Fruit fly (Drosophila melanogaster) whole organism, embryonic: ENCODE results near the gene CG6983.

Source experiments
- Asciz ChIP-seq: fragments of 200-800 bp; sonication (Bioruptor generic); optimal IDR thresholded peaks from 2 replicates; lab custom pipeline; 2017; ENCODE audit warnings: missing biosample characterization, mild to moderate bottlenecking, missing genetic modification characterization, missing genetic modification reagents
- Atf6 ChIP-seq: fragments of 200-800 bp; sonication (Bioruptor generic); IDR thresholded peaks from 2 replicates; pipeline ENCODE4 v1.3.6; 2022; ENCODE audit warnings: missing biosample characterization, missing genetic modification characterization
- Bgb ChIP-seq: fragments of 200-800 bp; sonication (Bioruptor generic); IDR thresholded peaks from 2 replicates; pipeline ENCODE4 v1.3.6; 2022; ENCODE audit warnings: missing biosample characterization, missing genetic modification characterization; ENCODE audit not compliant: partially characterized antibody
- CG10147 ChIP-seq: fragments of 200-800 bp; sonication (Bioruptor generic); optimal IDR thresholded peaks from 2 replicates; lab custom pipeline; 2019; ENCODE audit warnings: missing biosample characterization, mild to moderate bottlenecking, missing genetic modification characterization, moderate library complexity
- CG10366 ChIP-seq: fragments of 200-800 bp; sonication (Bioruptor generic); IDR thresholded peaks from 2 replicates; pipeline ENCODE4 v1.3.6; 2022; ENCODE audit warnings: missing biosample characterization, missing genetic modification characterization
- CG10543 ChIP-seq: fragments of 200-800 bp; sonication (Bioruptor generic); optimal IDR thresholded peaks from 3 replicates; lab custom pipeline; 2017; ENCODE audit warnings: missing biosample characterization, mild to moderate bottlenecking, missing genetic modification characterization, moderate library complexity
- CG11085 ChIP-seq: fragments of 200-800 bp; sonication (Bioruptor generic); IDR thresholded peaks from 2 replicates; pipeline ENCODE4 v1.3.6; 2022; ENCODE audit warnings: missing biosample characterization, missing genetic modification characterization
- CG11093 ChIP-seq: fragments of 200-800 bp; sonication (Bioruptor generic); IDR thresholded peaks from 3 replicates; pipeline ENCODE4 v1.3.6; 2022; ENCODE audit warnings: missing biosample characterization, missing genetic modification characterization
- CG11247 ChIP-seq: fragments of 200-800 bp; sonication (Bioruptor generic); IDR thresholded peaks from 2 replicates; pipeline ENCODE4 v1.3.6; 2022; ENCODE audit warnings: missing biosample characterization, missing genetic modification characterization
- CG12104 ChIP-seq: fragments of 200-800 bp; sonication (Bioruptor generic); optimal IDR thresholded peaks from 3 replicates; lab custom pipeline; 2016; ENCODE audit warnings: missing biosample characterization, missing genetic modification characterization
- CG13287 ChIP-seq: fragments of 200-800 bp; sonication (Bioruptor generic); IDR thresholded peaks from 2 replicates; pipeline ENCODE4 v1.3.6; 2022; ENCODE audit warnings: missing biosample characterization, missing genetic modification characterization; ENCODE audit not compliant: partially characterized antibody
- CG13894 ChIP-seq: fragments of 200-800 bp; sonication (Bioruptor generic); optimal IDR thresholded peaks from 3 replicates; lab custom pipeline; 2018; ENCODE audit warnings: missing biosample characterization, mild to moderate bottlenecking, missing genetic modification characterization, moderate library complexity
- CG14441 ChIP-seq: fragments of 200-800 bp; sonication (Bioruptor generic); IDR thresholded peaks from 2 replicates; pipeline ENCODE4 v1.3.6; 2022; ENCODE audit warnings: missing biosample characterization, missing genetic modification characterization
- CG14667 ChIP-seq: fragments of 200-800 bp; sonication (Bioruptor generic); IDR thresholded peaks from 2 replicates; pipeline ENCODE4 v1.3.6; 2022; ENCODE audit warnings: missing biosample characterization, missing genetic modification characterization
- CG2199 ChIP-seq: fragments of 200-800 bp; sonication (Bioruptor generic); IDR thresholded peaks from 3 replicates; pipeline ENCODE4 v1.3.6; 2022; ENCODE audit warnings: missing biosample characterization, missing genetic modification characterization
- CG34224 ChIP-seq: fragments of 200-800 bp; sonication (Bioruptor generic); IDR thresholded peaks from 3 replicates; pipeline ENCODE4 v1.3.6; 2022; ENCODE audit warnings: missing biosample characterization, missing genetic modification characterization; ENCODE audit not compliant: partially characterized antibody
- CG4360 ChIP-seq: fragments of 200-800 bp; sonication (Bioruptor generic); IDR thresholded peaks from 2 replicates; pipeline ENCODE4 v1.3.6; 2022; ENCODE audit warnings: missing biosample characterization, missing genetic modification characterization
- CG6254 ChIP-seq: fragments of 200-800 bp; sonication (Bioruptor generic); optimal IDR thresholded peaks from 3 replicates; lab custom pipeline; 2017; ENCODE audit warnings: mild to moderate bottlenecking, missing biosample characterization, missing genetic modification reagents, missing genetic modification characterization
- CG6272 ChIP-seq: fragments of 200-800 bp; sonication (Bioruptor generic); IDR thresholded peaks from 2 replicates; pipeline ENCODE4 v1.3.6; 2022; ENCODE audit warnings: missing biosample characterization, missing genetic modification characterization
- CG6683 ChIP-seq: fragments of 200-800 bp; sonication (Bioruptor generic); optimal IDR thresholded peaks from 2 replicates; lab custom pipeline; 2017; ENCODE audit warnings: missing biosample characterization, mild to moderate bottlenecking, missing genetic modification characterization, missing genetic modification reagents
- CG7987 ChIP-seq: fragments of 200-800 bp; sonication (Bioruptor generic); optimal IDR thresholded peaks from 2 replicates; lab custom pipeline; 2018; ENCODE audit warnings: missing biosample characterization, mild to moderate bottlenecking, missing genetic modification characterization, moderate library complexity
- CG8765 ChIP-seq: fragments of 200-800 bp; sonication (Bioruptor generic); IDR thresholded peaks from 2 replicates; pipeline ENCODE4 v1.3.6; 2022; ENCODE audit warnings: missing biosample characterization, missing genetic modification characterization
- Dad ChIP-seq: fragments of 200-800 bp; sonication (Bioruptor generic); optimal IDR thresholded peaks from 3 replicates; lab custom pipeline; 2016; ENCODE audit warnings: missing biosample characterization, missing genetic modification characterization
- Dip2 ChIP-seq: fragments of 200-800 bp; sonication (Bioruptor generic); IDR thresholded peaks from 2 replicates; pipeline ENCODE4 v1.3.6; 2022; ENCODE audit warnings: missing biosample characterization, missing genetic modification characterization
- Dref ChIP-seq: fragments of 200-800 bp; sonication (Bioruptor generic); IDR thresholded peaks from 2 replicates; pipeline ENCODE4 v1.3.6; 2022; ENCODE audit warnings: missing biosample characterization, missing genetic modification characterization
- E2f1 ChIP-seq: fragments of 200-800 bp; sonication (Bioruptor generic); IDR thresholded peaks from 2 replicates; pipeline ENCODE4 v1.3.6; 2022; ENCODE audit warnings: missing biosample characterization, missing genetic modification characterization
- Ets97D ChIP-seq: fragments of 200-800 bp; sonication (Bioruptor generic); optimal IDR thresholded peaks from 3 replicates; lab custom pipeline; 2016; ENCODE audit warnings: missing biosample characterization, missing genetic modification characterization
- Hey ChIP-seq: fragments of 200-800 bp; sonication (Bioruptor generic); optimal IDR thresholded peaks from 3 replicates; lab custom pipeline; 2018; ENCODE audit warnings: missing biosample characterization, mild to moderate bottlenecking, missing genetic modification characterization
- Lim3 ChIP-seq: fragments of 200-800 bp; sonication (Bioruptor generic); IDR thresholded peaks from 2 replicates; pipeline ENCODE4 v1.3.6; 2022; ENCODE audit warnings: missing biosample characterization, missing genetic modification characterization
- NFAT ChIP-seq: fragments of 200-800 bp; sonication (Bioruptor generic); IDR thresholded peaks from 2 replicates; pipeline ENCODE4 v1.3.6; 2022; ENCODE audit warnings: missing biosample characterization, missing genetic modification characterization
- Nf-YB ChIP-seq: fragments of 200-800 bp; sonication (Bioruptor generic); optimal IDR thresholded peaks from 3 replicates; lab custom pipeline; 2019; ENCODE audit warnings: missing biosample characterization, mild to moderate bottlenecking, missing genetic modification characterization, moderate library complexity
- Optix ChIP-seq: fragments of 200-800 bp; sonication (Bioruptor generic); IDR thresholded peaks from 3 replicates; pipeline ENCODE4 v1.3.6; 2022; ENCODE audit warnings: missing biosample characterization, missing genetic modification characterization
- Xrp1 ChIP-seq: fragments of 200-800 bp; sonication (Bioruptor generic); IDR thresholded peaks from 2 replicates; pipeline ENCODE4 v1.3.6; 2022; ENCODE audit warnings: missing biosample characterization, missing genetic modification characterization
- YL-1 ChIP-seq: fragments of 200-800 bp; sonication (Bioruptor generic); optimal IDR thresholded peaks from 3 replicates; lab custom pipeline; 2017; ENCODE audit warnings: missing biosample characterization, mild to moderate bottlenecking, missing genetic modification characterization
- abd-A ChIP-seq: fragments of 200-800 bp; sonication (Bioruptor generic); optimal IDR thresholded peaks from 3 replicates; lab custom pipeline; 2019; ENCODE audit warnings: missing biosample characterization, mild to moderate bottlenecking, missing genetic modification characterization, moderate library complexity
- btn ChIP-seq: fragments of 200-800 bp; sonication (Bioruptor generic); optimal IDR thresholded peaks from 2 replicates; lab custom pipeline; 2016; ENCODE audit warnings: missing biosample characterization, missing genetic modification characterization
- chinmo ChIP-seq: fragments of 200-800 bp; sonication (Bioruptor generic); IDR thresholded peaks from 4 replicates; pipeline ENCODE4 v1.3.6; 2022; ENCODE audit warnings: missing biosample characterization, missing genetic modification characterization; ENCODE audit not compliant: partially characterized antibody
- ci ChIP-seq: fragments of 200-800 bp; sonication (Bioruptor generic); IDR thresholded peaks from 3 replicates; pipeline ENCODE4 v1.3.6; 2022; ENCODE audit warnings: missing biosample characterization, missing genetic modification characterization
- gcm ChIP-seq: fragments of 200-800 bp; sonication (Bioruptor generic); optimal IDR thresholded peaks from 2 replicates; lab custom pipeline; 2019; ENCODE audit warnings: missing biosample characterization, mild to moderate bottlenecking, missing genetic modification characterization, moderate library complexity
- grau ChIP-seq: fragments of 200-800 bp; optimal IDR thresholded peaks from 3 replicates; lab custom pipeline; 2019; ENCODE audit warnings: missing biosample characterization, mild to moderate bottlenecking, missing genetic modification characterization, moderate library complexity
- grn ChIP-seq: fragments of 200-800 bp; sonication (Bioruptor generic); optimal IDR thresholded peaks from 3 replicates; lab custom pipeline; 2017; ENCODE audit warnings: missing biosample characterization, missing genetic modification characterization
- hth ChIP-seq: fragments of >200 bp; optimal IDR thresholded peaks from 2 replicates; lab custom pipeline; 2017; ENCODE audit warnings: inconsistent platforms
- kah ChIP-seq: fragments of 200-800 bp; sonication (Bioruptor generic); optimal IDR thresholded peaks from 2 replicates; lab custom pipeline; 2018; ENCODE audit warnings: missing biosample characterization, mild to moderate bottlenecking, missing genetic modification characterization
- ken ChIP-seq: fragments of 200-800 bp; sonication (Bioruptor generic); IDR thresholded peaks from 3 replicates; pipeline ENCODE4 v1.3.6; 2022; ENCODE audit warnings: missing biosample characterization, missing genetic modification characterization
- mirr ChIP-seq: fragments of 200-800 bp; sonication (Bioruptor generic); optimal IDR thresholded peaks from 3 replicates; lab custom pipeline; 2018; ENCODE audit warnings: missing biosample characterization, mild to moderate bottlenecking, missing genetic modification characterization
- otp ChIP-seq: fragments of 200-800 bp; sonication (Bioruptor generic); IDR thresholded peaks from 3 replicates; pipeline ENCODE4, ENCODE4 v1.3.6; 2022; ENCODE audit warnings: missing biosample characterization, missing genetic modification characterization
- sd ChIP-seq: fragments of 200-800 bp; sonication (Bioruptor generic); optimal IDR thresholded peaks from 3 replicates; lab custom pipeline; 2018; ENCODE audit warnings: missing biosample characterization, mild to moderate bottlenecking, missing genetic modification characterization, moderate library complexity
- sim ChIP-seq: fragments of 200-800 bp; sonication (Bioruptor generic); IDR thresholded peaks from 2 replicates; pipeline ENCODE4 v1.3.6; 2022; ENCODE audit warnings: missing biosample characterization, missing genetic modification characterization
- sob ChIP-seq: fragments of 200-800 bp; sonication (Bioruptor generic); IDR thresholded peaks from 2 replicates; pipeline ENCODE4 v1.3.6; 2022; ENCODE audit warnings: missing biosample characterization, missing genetic modification characterization
- sug ChIP-seq: fragments of 200-800 bp; optimal IDR thresholded peaks from 2 replicates; lab custom pipeline; 2019; ENCODE audit warnings: missing biosample characterization, mild to moderate bottlenecking, missing genetic modification characterization, moderate library complexity
- ttk ChIP-seq: fragments of 200-800 bp; sonication (Bioruptor generic); IDR thresholded peaks from 2 replicates; pipeline ENCODE4 v2.1.2; 2022; ENCODE audit warnings: missing biosample characterization, missing genetic modification characterization

Gene CG6983

DNA sequence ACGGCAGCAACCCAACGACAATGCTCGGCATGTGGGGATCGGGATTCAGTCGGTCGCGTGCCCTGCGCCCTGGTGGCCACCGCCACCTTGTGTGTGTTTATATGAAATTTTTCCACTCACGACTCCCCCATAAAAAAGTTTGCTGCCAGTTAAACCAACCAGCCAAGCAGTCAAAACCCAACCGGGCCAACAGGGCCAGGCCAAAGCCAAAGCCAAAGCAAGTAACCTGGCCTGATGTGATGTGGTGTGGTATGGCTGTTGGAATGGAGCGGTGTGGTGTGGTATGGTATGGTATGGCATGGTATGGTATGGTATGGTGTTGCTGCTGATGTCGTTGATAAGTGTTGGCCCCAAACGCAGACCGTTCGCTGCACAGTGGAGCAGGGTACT is 10.4 kb upstream of the CG6983 start:
- TF ChIP-seq sd, result peak; percentile 24
- peak; percentile 23; the same call in 1 of the 2 replicates for TF ChIP-seq CG13287 (GFP tag; lab: Robert Waterston, UW)
- TF ChIP-seq ci (GFP tag; lab: Robert Waterston, UW), result peak; percentile 24; the same call in 1 of the 3 replicates
- no peak for TF ChIP-seq Dref (GFP tag; lab: Robert Waterston, UW)
- TF ChIP-seq kah, result peak; percentile 23
- no peak for TF ChIP-seq CG14667 (GFP tag; lab: Robert Waterston, UW)
- no peak for TF ChIP-seq CG10147 (GFP tag; lab: Kevin White, UChicago)
- TF ChIP-seq hth (lab: Kevin White, UChicago), result no peak
- TF ChIP-seq CG6272 (GFP tag; lab: Robert Waterston, UW), result 0 out of 2 replicates have a peak, but pooled peaks have one; percentile 21
- peak; percentile 76 for TF ChIP-seq abd-A (tag; lab: Kevin White, UChicago)
- no peak for TF ChIP-seq Asciz
- no peak for TF ChIP-seq grn (GFP tag; lab: Kevin White, UChicago)
- TF ChIP-seq E2f1 (GFP tag; lab: Robert Waterston, UW), result 0 out of 2 replicates have a peak, but pooled peaks have one; percentile 10
- peak; percentile 25 for TF ChIP-seq Hey (tag; lab: Kevin White, UChicago)
- TF ChIP-seq chinmo (GFP tag; lab: Robert Waterston, UW), result peak; percentile 41; the same call in 1 of the 4 replicates
- TF ChIP-seq sug (tag; lab: Kevin White, UChicago), result peak; percentile 23
- TF ChIP-seq otp (GFP tag; lab: Robert Waterston, UW), result no peak
- TF ChIP-seq grau, result no peak
- no peak for TF ChIP-seq gcm
- TF ChIP-seq Optix (GFP tag; lab: Robert Waterston, UW), result no peak
- TF ChIP-seq YL-1, result no peak
- no peak for TF ChIP-seq CG14441 (GFP tag; lab: Robert Waterston, UW)
- TF ChIP-seq btn (GFP tag; lab: Kevin White, UChicago), result no peak
- no peak for TF ChIP-seq CG12104 (GFP tag; lab: Kevin White, UChicago)
- no peak for TF ChIP-seq CG8765 (GFP tag; lab: Robert Waterston, UW)
- no peak for TF ChIP-seq CG6683 (GFP tag; lab: Kevin White, UChicago)
- 0 out of 2 replicates have a peak, but pooled peaks have one; percentile 7 for TF ChIP-seq CG11247 (GFP tag; lab: Robert Waterston, UW)
- TF ChIP-seq Atf6 (GFP tag; lab: Robert Waterston, UW), result peak; percentile 58; the same call in 1 of the 2 replicates
- 0 out of 2 replicates have a peak, but pooled peaks have one; percentile 35 for TF ChIP-seq Bgb (GFP tag; lab: Robert Waterston, UW)
- no peak for TF ChIP-seq Nf-YB (GFP tag; lab: Kevin White, UChicago)
- TF ChIP-seq ttk (GFP tag; lab: Robert Waterston, UW), result no peak
- TF ChIP-seq ken (GFP tag; lab: Robert Waterston, UW), result peak; percentile 36; the same call in 1 of the 3 replicates
- no peak for TF ChIP-seq Lim3 (GFP tag; lab: Robert Waterston, UW)
- TF ChIP-seq CG11085 (GFP tag; lab: Robert Waterston, UW), result no peak
- TF ChIP-seq sob (GFP tag; lab: Robert Waterston, UW), result no peak
- TF ChIP-seq Xrp1, result no peak
- TF ChIP-seq Dad (GFP tag; lab: Kevin White, UChicago), result no peak
- TF ChIP-seq CG34224 (GFP tag; lab: Robert Waterston, UW), result 0 out of 3 replicates have a peak, but pooled peaks have one; percentile 16
- TF ChIP-seq Dip2 (GFP tag; lab: Robert Waterston, UW), result no peak
- TF ChIP-seq CG13894, result peak; percentile 65
- peak; percentile 53 for TF ChIP-seq CG10543 (GFP tag; lab: Kevin White, UChicago)
- peak; percentile 36 for TF ChIP-seq mirr (GFP tag; lab: Kevin White, UChicago)
- peak; percentile 49; the same call in 1 of the 2 replicates for TF ChIP-seq CG4360 (GFP tag; lab: Robert Waterston, UW)
- peak; percentile 11 for TF ChIP-seq CG7987 (GFP tag; lab: Kevin White, UChicago)
- no peak for TF ChIP-seq CG10366 (GFP tag; lab: Robert Waterston, UW)
- TF ChIP-seq CG11093 (GFP tag; lab: Robert Waterston, UW), result no peak
- no peak for TF ChIP-seq Ets97D (GFP tag; lab: Kevin White, UChicago)
- 0 out of 3 replicates have a peak, but pooled peaks have one; percentile 73 for TF ChIP-seq CG2199 (GFP tag; lab: Robert Waterston, UW)
- no peak for TF ChIP-seq CG6254 (GFP tag; lab: Kevin White, UChicago)
- no peak for TF ChIP-seq sim (GFP tag; lab: Robert Waterston, UW)
- peak; percentile 63; the same call in 1 of the 2 replicates for TF ChIP-seq NFAT (GFP tag; lab: Robert Waterston, UW)
